Fruit fly (Drosophila melanogaster) whole organism, embryonic: Measurements from ENCODE around the gene Cdc5.

Experiments
- B-H1 ChIP-seq: fragments of 200-800 bp; sonication (Bioruptor generic); IDR thresholded peaks from 3 replicates; pipeline ENCODE4 v1.3.6; 2022; ENCODE audit warnings: missing biosample characterization, missing genetic modification characterization
- CG10321 ChIP-seq: fragments of 200-800 bp; sonication (Bioruptor generic); IDR thresholded peaks from 2 replicates; pipeline ENCODE4 v1.3.6; 2022; ENCODE audit warnings: missing biosample characterization, missing genetic modification characterization
- CG10543 ChIP-seq: fragments of 200-800 bp; sonication (Bioruptor generic); optimal IDR thresholded peaks from 3 replicates; lab custom pipeline; 2017; ENCODE audit warnings: missing biosample characterization, mild to moderate bottlenecking, missing genetic modification characterization, moderate library complexity
- CG10979 ChIP-seq: fragments of 200-800 bp; sonication (Bioruptor generic); optimal IDR thresholded peaks from 2 replicates; lab custom pipeline; 2018; ENCODE audit warnings: missing biosample characterization, mild to moderate bottlenecking, missing genetic modification characterization, moderate library complexity
- CG12071 ChIP-seq: fragments of 200-800 bp; sonication (Bioruptor generic); optimal IDR thresholded peaks from 3 replicates; lab custom pipeline; 2018; ENCODE audit warnings: missing biosample characterization, mild to moderate bottlenecking, missing genetic modification characterization
- CG12219 ChIP-seq: fragments of 200-800 bp; sonication (Bioruptor generic); optimal IDR thresholded peaks from 3 replicates; lab custom pipeline; 2018; ENCODE audit warnings: missing biosample characterization, mild to moderate bottlenecking, missing genetic modification characterization
- CG12391 ChIP-seq: fragments of 200-800 bp; sonication (Bioruptor generic); optimal IDR thresholded peaks from 3 replicates; lab custom pipeline; 2018; ENCODE audit warnings: missing biosample characterization, mild to moderate bottlenecking, missing genetic modification characterization, moderate library complexity
- CG12744 ChIP-seq: fragments of 200-800 bp; sonication (Bioruptor generic); optimal IDR thresholded peaks from 2 replicates; lab custom pipeline; 2016; ENCODE audit warnings: missing biosample characterization, missing genetic modification characterization
- CG15269 ChIP-seq: fragments of 200-800 bp; sonication (Bioruptor generic); optimal IDR thresholded peaks from 2 replicates; lab custom pipeline; 2018; ENCODE audit warnings: missing biosample characterization, mild to moderate bottlenecking, missing genetic modification characterization, moderate library complexity
- CG1529 ChIP-seq: fragments of 200-800 bp; sonication (Bioruptor generic); optimal IDR thresholded peaks from 3 replicates; lab custom pipeline; 2018; ENCODE audit warnings: missing biosample characterization, missing genetic modification characterization
- CG3065 ChIP-seq: fragments of 200-800 bp; sonication (Bioruptor generic); optimal IDR thresholded peaks from 2 replicates; lab custom pipeline; 2016; ENCODE audit warnings: missing biosample characterization, missing genetic modification characterization
- CG3838 ChIP-seq: fragments of 200-800 bp; sonication (Bioruptor generic); optimal IDR thresholded peaks from 3 replicates; lab custom pipeline; 2016; ENCODE audit warnings: missing biosample characterization, missing genetic modification characterization
- CG6689 ChIP-seq: fragments of 200-800 bp; sonication (Bioruptor generic); IDR thresholded peaks from 2 replicates; pipeline ENCODE4 v1.3.6; 2022; ENCODE audit warnings: missing biosample characterization, missing genetic modification characterization
- CG7556 ChIP-seq: fragments of 200-800 bp; sonication (Bioruptor generic); optimal IDR thresholded peaks from 2 replicates; lab custom pipeline; 2017; ENCODE audit warnings: missing biosample characterization, mild to moderate bottlenecking, missing genetic modification characterization
- CG7839 ChIP-seq: fragments of 200-800 bp; sonication (Bioruptor generic); optimal IDR thresholded peaks from 3 replicates; lab custom pipeline; 2018; ENCODE audit warnings: missing biosample characterization, mild to moderate bottlenecking, missing genetic modification characterization, moderate library complexity
- CG8089 ChIP-seq: fragments of 200-800 bp; sonication (Bioruptor generic); optimal IDR thresholded peaks from 3 replicates; lab custom pipeline; 2016; ENCODE audit warnings: missing biosample characterization, missing genetic modification characterization
- CG9437 ChIP-seq: fragments of 200-800 bp; sonication (Bioruptor generic); optimal IDR thresholded peaks from 2 replicates; lab custom pipeline; 2018; ENCODE audit warnings: missing biosample characterization, mild to moderate bottlenecking, missing genetic modification characterization
- CG9797 ChIP-seq: fragments of 200-800 bp; sonication (Bioruptor generic); optimal IDR thresholded peaks from 3 replicates; lab custom pipeline; 2018; ENCODE audit warnings: missing biosample characterization, mild to moderate bottlenecking, missing genetic modification characterization
- CG9817 ChIP-seq: fragments of 200-800 bp; sonication (Bioruptor generic); optimal IDR thresholded peaks from 2 replicates; lab custom pipeline; 2018; ENCODE audit warnings: missing biosample characterization, mild to moderate bottlenecking, missing genetic modification characterization, moderate library complexity
- D19A ChIP-seq: fragments of 200-800 bp; optimal IDR thresholded peaks from 3 replicates; lab custom pipeline; 2019; ENCODE audit warnings: missing biosample characterization, mild to moderate bottlenecking, missing genetic modification characterization, moderate library complexity
- Deaf1 ChIP-seq: fragments of 200-800 bp; optimal IDR thresholded peaks from 3 replicates; lab custom pipeline; 2019; ENCODE audit warnings: missing biosample characterization, mild to moderate bottlenecking, missing genetic modification characterization, moderate library complexity
- E2f1 ChIP-seq: fragments of 200-800 bp; sonication (Bioruptor generic); IDR thresholded peaks from 2 replicates; pipeline ENCODE4 v1.3.6; 2022; ENCODE audit warnings: missing biosample characterization, missing genetic modification characterization
- Elba2 ChIP-seq: fragments of 200-800 bp; sonication (Bioruptor generic); optimal IDR thresholded peaks from 3 replicates; lab custom pipeline; 2016; ENCODE audit warnings: missing biosample characterization, missing genetic modification characterization
- Ets65A ChIP-seq: fragments of 200-800 bp; sonication (Bioruptor generic); peaks from one replicate; lab custom pipeline; 2016; ENCODE audit warnings: missing biosample characterization, missing genetic modification characterization
- HmgZ ChIP-seq: fragments of 200-800 bp; sonication (Bioruptor generic); optimal IDR thresholded peaks from 2 replicates; lab custom pipeline; 2018; ENCODE audit warnings: missing biosample characterization, mild to moderate bottlenecking, missing genetic modification characterization
- Kr ChIP-seq: fragments of 200-800 bp; sonication (Bioruptor generic); optimal IDR thresholded peaks from 2 replicates; lab custom pipeline; 2017; ENCODE audit warnings: missing biosample characterization, mild to moderate bottlenecking, missing genetic modification characterization
- Med ChIP-seq: fragments of 200-800 bp; sonication (Bioruptor generic); peaks from one replicate; lab custom pipeline; 2016; ENCODE audit warnings: missing biosample characterization, missing genetic modification characterization, mild to moderate bottlenecking, inconsistent platforms, moderate library complexity
- Mrtf ChIP-seq: fragments of 200-800 bp; sonication (Bioruptor generic); IDR thresholded peaks from 3 replicates; pipeline ENCODE4 v1.3.6; 2022; ENCODE audit warnings: missing biosample characterization, missing genetic modification characterization
- Neu2 ChIP-seq: fragments of 200-800 bp; sonication (Bioruptor generic); optimal IDR thresholded peaks from 3 replicates; lab custom pipeline; 2016; ENCODE audit warnings: missing biosample characterization, missing genetic modification characterization, borderline replicate concordance
- Ravus ChIP-seq: fragments of 200-800 bp; sonication (Bioruptor generic); IDR thresholded peaks from 2 replicates; pipeline ENCODE4 v1.3.6; 2022; ENCODE audit warnings: missing biosample characterization, missing genetic modification characterization
- Sox102F ChIP-seq: fragments of 200-800 bp; sonication (Bioruptor generic); optimal IDR thresholded peaks from 2 replicates; lab custom pipeline; 2018; ENCODE audit warnings: missing biosample characterization, mild to moderate bottlenecking, missing genetic modification characterization, moderate library complexity
- Xbp1 ChIP-seq: fragments of 200-800 bp; sonication (Bioruptor generic); optimal IDR thresholded peaks from 3 replicates; lab custom pipeline; 2016; ENCODE audit warnings: missing biosample characterization, mild to moderate bottlenecking, missing genetic modification characterization
- br ChIP-seq: fragments of >200 bp; optimal IDR thresholded peaks from 2 replicates; lab custom pipeline; 2017
- crp ChIP-seq, 2 experiments: fragments of 200-800 bp; sonication (Bioruptor generic); optimal IDR thresholded peaks; 2 replicates in 1 of 2; 3 replicates in 1 of 2; lab custom pipeline; 2017; ENCODE audit warnings: missing biosample characterization in 2 of 2, missing genetic modification characterization in 2 of 2, mild to moderate bottlenecking in 1 of 2, moderate library complexity in 1 of 2
- dmrt99B ChIP-seq: fragments of 200-800 bp; sonication (Bioruptor generic); optimal IDR thresholded peaks from 2 replicates; lab custom pipeline; 2018; ENCODE audit warnings: missing biosample characterization, mild to moderate bottlenecking, missing genetic modification characterization, moderate library complexity
- ftz-f1 ChIP-seq: fragments of 200-800 bp; sonication (Bioruptor generic); optimal IDR thresholded peaks from 2 replicates; lab custom pipeline; 2016; ENCODE audit warnings: missing biosample characterization, missing genetic modification characterization
- gce ChIP-seq: fragments of 200-800 bp; sonication (Bioruptor generic); IDR thresholded peaks from 3 replicates; pipeline ENCODE4 v1.3.6; 2022; ENCODE audit warnings: missing biosample characterization, missing genetic modification characterization
- gsb ChIP-seq: fragments of 200-800 bp; sonication (Bioruptor generic); IDR thresholded peaks from 2 replicates; pipeline ENCODE4 v1.3.6; 2022; ENCODE audit warnings: missing biosample characterization, missing genetic modification characterization
- hbn ChIP-seq: fragments of 200-800 bp; sonication (Bioruptor generic); IDR thresholded peaks from 2 replicates; pipeline ENCODE4 v1.3.6; 2022; ENCODE audit warnings: missing biosample characterization, missing genetic modification characterization; ENCODE audit not compliant: partially characterized antibody
- her ChIP-seq: fragments of 200-800 bp; sonication (Bioruptor generic); optimal IDR thresholded peaks from 2 replicates; lab custom pipeline; 2016; ENCODE audit warnings: missing biosample characterization, missing genetic modification characterization
- hth ChIP-seq: fragments of >200 bp; optimal IDR thresholded peaks from 2 replicates; lab custom pipeline; 2017; ENCODE audit warnings: inconsistent platforms
- insv ChIP-seq, 2 experiments: fragments of 200-800 bp; sonication (Bioruptor generic); optimal IDR thresholded peaks; 3 replicates each; lab custom pipeline; 2016 to 2018; ENCODE audit warnings: missing biosample characterization in 2 of 2, missing genetic modification characterization in 2 of 2
- jing ChIP-seq: fragments of 200-800 bp; sonication (Bioruptor generic); optimal IDR thresholded peaks from 2 replicates; lab custom pipeline; 2018; ENCODE audit warnings: missing biosample characterization, mild to moderate bottlenecking, missing genetic modification characterization
- luna ChIP-seq: fragments of 200-800 bp; sonication (Bioruptor generic); optimal IDR thresholded peaks from 2 replicates; lab custom pipeline; 2016; ENCODE audit warnings: missing biosample characterization, missing genetic modification characterization
- oc ChIP-seq: fragments of 200-800 bp; sonication (Bioruptor generic); optimal IDR thresholded peaks from 2 replicates; lab custom pipeline; 2018; ENCODE audit warnings: missing biosample characterization, mild to moderate bottlenecking, missing genetic modification characterization, moderate library complexity
- onecut ChIP-seq: fragments of 200-800 bp; sonication (Bioruptor generic); IDR thresholded peaks from 2 replicates; pipeline ENCODE4 v1.3.6; 2022; ENCODE audit warnings: missing biosample characterization, missing genetic modification characterization
- pita ChIP-seq: fragments of 200-800 bp; sonication (Bioruptor generic); optimal IDR thresholded peaks from 2 replicates; lab custom pipeline; 2017; ENCODE audit warnings: missing biosample characterization, mild to moderate bottlenecking, missing genetic modification characterization
- run ChIP-seq: fragments of 200-800 bp; sonication (Bioruptor generic); optimal IDR thresholded peaks from 3 replicates; lab custom pipeline; 2018; ENCODE audit warnings: missing biosample characterization, mild to moderate bottlenecking, missing genetic modification characterization
- scrt ChIP-seq: fragments of 200-800 bp; sonication (Bioruptor generic); optimal IDR thresholded peaks from 2 replicates; lab custom pipeline; 2018; ENCODE audit warnings: missing biosample characterization, mild to moderate bottlenecking, missing genetic modification characterization, moderate library complexity
- sd ChIP-seq: fragments of 200-800 bp; sonication (Bioruptor generic); optimal IDR thresholded peaks from 3 replicates; lab custom pipeline; 2018; ENCODE audit warnings: missing biosample characterization, mild to moderate bottlenecking, missing genetic modification characterization, moderate library complexity
- tin ChIP-seq: fragments of 200-800 bp; sonication (Bioruptor generic); optimal IDR thresholded peaks from 3 replicates; lab custom pipeline; 2016; ENCODE audit warnings: missing biosample characterization, missing genetic modification characterization
- tio ChIP-seq: fragments of 200-800 bp; sonication (Bioruptor generic); optimal IDR thresholded peaks from 2 replicates; lab custom pipeline; 2017; ENCODE audit warnings: missing biosample characterization, missing genetic modification characterization, inconsistent platforms
- trem ChIP-seq: fragments of 200-800 bp; optimal IDR thresholded peaks from 3 replicates; lab custom pipeline; 2019; ENCODE audit warnings: missing biosample characterization, mild to moderate bottlenecking, missing genetic modification characterization, moderate library complexity

Gene Cdc5

dm6 chr3L:395192-395591 is 34.0 kb upstream of the Cdc5 start (continued):
- TF ChIP-seq Med (GFP tag; lab: Kevin White, UChicago) = peak; percentile 36
- no peak for TF ChIP-seq pita (GFP tag; lab: Kevin White, UChicago)
- TF ChIP-seq CG10321 (GFP tag; lab: Robert Waterston, UW) = no peak
- TF ChIP-seq hbn (GFP tag; lab: Robert Waterston, UW) = no peak
- no peak for TF ChIP-seq HmgZ
- no peak for TF ChIP-seq CG12219 (GFP tag; lab: Kevin White, UChicago)
- peak; percentile 8 for TF ChIP-seq CG7556 (GFP tag; lab: Kevin White, UChicago)
- TF ChIP-seq Xbp1 = peak; percentile 6
- no peak for TF ChIP-seq jing (GFP tag; lab: Kevin White, UChicago)
- no peak for TF ChIP-seq CG6689 (GFP tag; lab: Robert Waterston, UW)
- TF ChIP-seq Ravus (GFP tag; lab: Robert Waterston, UW) = no peak
- no peak for TF ChIP-seq ftz-f1 (GFP tag; lab: Kevin White, UChicago)
- peak; percentile 25 for TF ChIP-seq CG12391 (tag; lab: Kevin White, UChicago)
- no peak for TF ChIP-seq tio (GFP tag; lab: Kevin White, UChicago)
- peak; percentile 2 for TF ChIP-seq CG10543
- TF ChIP-seq CG1529 = no peak
- TF ChIP-seq hth (lab: Kevin White, UChicago) = no peak
- no peak for TF ChIP-seq luna (GFP tag; lab: Kevin White, UChicago)
- no peak for TF ChIP-seq oc (tag; lab: Kevin White, UChicago)
- TF ChIP-seq CG3838 (GFP tag; lab: Kevin White, UChicago) = no peak
- TF ChIP-seq Ets65A (GFP tag; lab: Kevin White, UChicago) = no peak
- no peak for TF ChIP-seq CG12071 (GFP tag; lab: Kevin White, UChicago)
- TF ChIP-seq gsb (GFP tag; lab: Robert Waterston, UW) = no peak
- TF ChIP-seq Kr = no peak
- TF ChIP-seq run = no peak
- no peak for TF ChIP-seq CG12744 (GFP tag; lab: Kevin White, UChicago)
- TF ChIP-seq CG9437 = no peak
- no peak for TF ChIP-seq Deaf1 (tag; lab: Kevin White, UChicago)
- TF ChIP-seq tin (GFP tag; lab: Kevin White, UChicago) = no peak
- no peak for TF ChIP-seq B-H1 (GFP tag; lab: Robert Waterston, UW)
- no peak for TF ChIP-seq CG8089 (GFP tag; lab: Kevin White, UChicago)
- TF ChIP-seq crp (GFP tag; optimal IDR thresholded peaks at IDR 0.05; lab: Kevin White, UChicago) = no peak
- peak; percentile 44 for TF ChIP-seq CG7839 (tag; lab: Kevin White, UChicago)
- TF ChIP-seq Mrtf (GFP tag; lab: Robert Waterston, UW) = no peak
- no peak for TF ChIP-seq sd (tag; lab: Kevin White, UChicago)
- TF ChIP-seq CG15269 = peak; percentile 47
- no peak for TF ChIP-seq her (GFP tag; lab: Kevin White, UChicago)
- no peak for TF ChIP-seq Neu2
- peak; percentile 6 for TF ChIP-seq trem (tag; lab: Kevin White, UChicago)
- peak; percentile 47 for TF ChIP-seq Sox102F
- TF ChIP-seq scrt (GFP tag; lab: Kevin White, UChicago) = no peak
- no peak for TF ChIP-seq gce (GFP tag; lab: Robert Waterston, UW)
- no peak for TF ChIP-seq Elba2
- TF ChIP-seq insv (GFP tag; optimal IDR thresholded peaks at IDR 0.05; lab: Kevin White, UChicago) = no peak
- peak; percentile 45 for TF ChIP-seq CG10979 (tag; lab: Kevin White, UChicago)
- peak; percentile 30 for TF ChIP-seq D19A (tag; lab: Kevin White, UChicago)
- no peak for TF ChIP-seq CG9797
- TF ChIP-seq onecut (GFP tag; lab: Robert Waterston, UW) = no peak
- no peak for TF ChIP-seq CG3065
- no peak for TF ChIP-seq E2f1
- peak; percentile 40 for TF ChIP-seq dmrt99B (tag; lab: Kevin White, UChicago)
- no peak for TF ChIP-seq br
- TF ChIP-seq CG9817 (tag; lab: Kevin White, UChicago) = peak; percentile 29
